Worm (Caenorhabditis elegans): ENCODE results near the gene R13A5.15.

ce11 chrIII:7553693-7554226 lies 34.4 kb downstream of the R13A5.15 start:
- TF ChIP-seq skn-1 (tag; optimal IDR thresholded peaks at IDR 0.05): no peak
- no peak for TF ChIP-seq ztf-11 (tag; optimal IDR thresholded peaks at IDR 0.05)
- TF ChIP-seq ceh-82 (tag; optimal IDR thresholded peaks at IDR 0.05): no peak
- no peak for TF ChIP-seq nhr-77 (tag; optimal IDR thresholded peaks at IDR 0.05)
- TF ChIP-seq ceh-28 (tag; optimal IDR thresholded peaks at IDR 0.05): no peak
- no peak for TF ChIP-seq unc-39 (tag; optimal IDR thresholded peaks at IDR 0.05)
